Fruit fly (Drosophila melanogaster) Kc167 (cell line): Measurements from ENCODE around the gene CG9676.

Source experiments
- Myc ChIP-seq: fragments of >200 bp; optimal IDR thresholded peaks from 2 replicates; lab custom pipeline; 2017; ENCODE audit warnings: missing external identifiers
- Sin3A ChIP-seq: fragments of >200 bp; optimal IDR thresholded peaks from 2 replicates; lab custom pipeline; 2018; ENCODE audit warnings: missing external identifiers
- h ChIP-seq: fragments of >200 bp; optimal IDR thresholded peaks from 3 replicates; lab custom pipeline; 2018; ENCODE audit warnings: missing external identifiers
- insv ChIP-seq: fragments of >200 bp; optimal IDR thresholded peaks from 3 replicates; lab custom pipeline; 2018; ENCODE audit warnings: missing external identifiers
- psq ChIP-seq: fragments of >200 bp; optimal IDR thresholded peaks from 2 replicates; lab custom pipeline; 2017; ENCODE audit warnings: missing external identifiers
- ttk ChIP-seq: sonication (Bioruptor generic); optimal IDR thresholded peaks from 2 replicates; lab custom pipeline; 2017; ENCODE audit warnings: missing external identifiers

Gene CG9676

DNA sequence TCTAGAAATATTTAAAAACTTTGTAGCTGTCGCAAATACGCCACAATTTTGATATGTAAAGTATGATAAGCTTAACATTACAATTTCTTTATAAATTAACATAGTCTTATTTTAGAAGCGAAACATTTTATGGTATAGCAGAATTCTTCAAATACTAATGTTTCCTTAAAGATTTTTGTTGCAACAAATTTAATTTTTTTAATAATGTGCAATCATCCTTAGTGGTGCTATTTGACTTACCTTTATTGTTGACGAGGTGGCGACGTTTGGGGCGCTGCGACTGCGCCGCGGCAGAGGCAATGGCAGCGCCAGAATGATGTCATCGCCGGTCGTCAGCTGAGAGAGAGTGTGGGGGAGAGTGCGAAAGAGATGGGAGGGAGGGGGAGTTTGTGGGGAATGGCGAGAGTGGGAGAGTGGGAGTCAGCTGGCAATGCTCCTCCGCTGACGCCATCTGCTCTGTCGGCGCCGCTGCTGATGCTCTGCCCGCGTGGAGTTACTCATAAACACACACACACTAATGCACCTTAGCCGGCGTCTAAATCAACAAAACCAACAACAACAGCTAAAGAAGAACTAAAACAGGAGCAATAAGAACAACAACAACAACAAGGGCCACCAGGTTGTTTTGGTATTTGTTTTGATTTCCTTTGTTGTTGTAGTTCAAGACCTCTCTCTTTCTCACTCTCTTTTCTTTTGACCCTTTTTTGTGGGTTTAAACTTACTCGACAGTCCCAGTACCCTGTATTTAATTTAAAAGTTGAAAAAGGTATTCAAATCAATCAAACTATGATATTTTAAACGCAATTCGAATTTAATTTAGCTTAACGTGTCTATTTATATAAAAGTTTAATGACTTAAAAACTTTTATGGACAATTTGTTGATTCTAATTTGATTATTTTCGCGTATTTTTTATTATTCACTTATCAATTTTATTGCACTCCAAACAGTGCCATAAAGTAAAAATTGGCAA lies 23.5 kb upstream of the CG9676 start:
- TF ChIP-seq insv (lab: Kevin White, UChicago): no peak
- no peak for TF ChIP-seq h (lab: Kevin White, UChicago)
- no peak for TF ChIP-seq ttk (lab: Kevin White, UChicago)
- TF ChIP-seq psq (lab: Kevin White, UChicago): no peak
- no peak for TF ChIP-seq Myc (lab: Kevin White, UChicago)
- no peak for TF ChIP-seq Sin3A (lab: Kevin White, UChicago)

DNA sequence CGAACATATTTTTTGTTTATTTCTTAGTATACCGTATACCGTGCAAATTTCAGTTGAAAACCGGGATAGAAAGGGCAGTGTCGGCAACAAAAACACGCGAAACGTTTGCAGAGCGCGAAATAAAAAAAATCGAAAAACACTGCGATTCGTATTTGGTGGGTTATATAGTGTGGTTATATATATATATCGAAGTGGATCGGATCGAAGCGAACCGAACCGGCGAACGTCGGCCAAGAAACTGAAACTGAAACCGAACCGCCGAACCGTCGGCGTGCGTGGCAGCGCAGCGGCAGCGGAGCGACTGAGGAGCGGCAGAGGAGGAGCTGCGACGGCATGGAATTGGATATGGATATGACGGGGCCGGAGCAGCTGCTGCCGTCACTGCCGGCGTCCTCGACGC lies 21.2 kb upstream of the CG9676 start, which contains the start of the genes CG32572 and CG34325:
Gene CG32572 (plus strand): TSS at position 16 of the 400 bp plus-strand sequence.
Gene CG34325 (minus strand): TSS at position 244 of the 400 bp plus-strand sequence.
- no peak for TF ChIP-seq h (lab: Kevin White, UChicago)
- TF ChIP-seq ttk (lab: Kevin White, UChicago): no peak
- no peak for TF ChIP-seq insv (lab: Kevin White, UChicago)
- no peak for TF ChIP-seq psq (lab: Kevin White, UChicago)
- no peak for TF ChIP-seq Sin3A (lab: Kevin White, UChicago)
- no peak for TF ChIP-seq Myc (lab: Kevin White, UChicago)

dm6 chrX:16718169-16718723 lies 18.3 kb upstream of the CG9676 start:
- TF ChIP-seq ttk (lab: Kevin White, UChicago) (no peak), Myc (lab: Kevin White, UChicago) (no peak), insv (lab: Kevin White, UChicago) (no peak), h (lab: Kevin White, UChicago) (no peak), psq (lab: Kevin White, UChicago) (no peak), Sin3A (lab: Kevin White, UChicago) (no peak)

DNA sequence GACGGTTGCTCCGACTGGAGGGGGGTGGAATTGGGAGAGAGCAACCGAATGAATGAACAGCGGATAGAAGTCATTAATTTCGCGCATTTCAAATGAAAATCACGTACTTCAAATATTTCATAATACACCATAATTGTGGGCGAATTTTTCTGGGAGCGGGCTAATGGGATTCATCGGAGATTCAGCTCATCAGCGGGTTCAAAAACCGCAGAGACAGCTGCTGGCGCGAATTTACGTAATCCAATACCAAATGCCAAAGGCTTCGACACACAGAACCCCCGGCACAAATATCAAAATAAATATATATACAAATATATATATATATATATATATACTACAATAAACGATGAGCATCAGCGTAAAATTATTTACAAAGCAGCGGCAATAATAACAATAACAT lies 16.7 kb upstream of the CG9676 start:
- TF ChIP-seq Sin3A (lab: Kevin White, UChicago): no peak
- TF ChIP-seq insv (lab: Kevin White, UChicago): no peak
- no peak for TF ChIP-seq ttk (lab: Kevin White, UChicago)
- TF ChIP-seq psq (lab: Kevin White, UChicago): no peak
- no peak for TF ChIP-seq Myc (lab: Kevin White, UChicago)
- TF ChIP-seq h (lab: Kevin White, UChicago): no peak

DNA sequence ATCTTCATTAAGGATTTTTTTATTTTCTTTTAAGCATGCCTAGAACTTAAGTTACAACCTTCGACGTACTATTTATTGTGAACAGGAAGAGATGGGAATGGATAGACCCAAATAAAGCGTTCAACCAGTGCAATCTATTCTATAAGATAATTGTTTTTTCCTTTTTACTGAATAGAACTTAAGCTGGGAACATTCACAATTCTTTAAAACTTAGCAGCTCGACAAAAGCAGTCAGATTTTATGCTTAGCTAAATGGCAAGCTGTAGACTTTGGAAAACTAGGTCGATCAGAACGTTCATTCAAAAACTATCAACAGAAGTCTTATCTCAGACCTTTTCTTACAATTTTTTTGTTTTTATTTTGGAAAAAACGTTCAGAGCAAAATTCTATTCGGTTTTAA lies 11.0 kb upstream of the CG9676 start, which contains the start of gene CG13008:
Gene CG13008 (plus strand): TSS at position 301 of the 400 bp plus-strand sequence.
- TF ChIP-seq ttk (lab: Kevin White, UChicago) (no peak), psq (lab: Kevin White, UChicago) (no peak), Sin3A (lab: Kevin White, UChicago) (no peak)

dm6 chrX:16706774-16707173 lies 6.8 kb upstream of the CG9676 start, which contains the start of gene CG9672:
Gene CG9672, minus strand, starts transcription at chrX:16706874.
- no peak for TF ChIP-seq Sin3A (lab: Kevin White, UChicago)
- no peak for TF ChIP-seq ttk (lab: Kevin White, UChicago)
- TF ChIP-seq h (lab: Kevin White, UChicago): no peak
- no peak for TF ChIP-seq insv (lab: Kevin White, UChicago)
- TF ChIP-seq Myc (lab: Kevin White, UChicago): no peak
- TF ChIP-seq psq (lab: Kevin White, UChicago): no peak

dm6 chrX:16703747-16704146 lies 3.8 kb upstream of the CG9676 start, which contains the start of the genes CG9673 and CG4653:
Gene CG9673, minus strand, starts transcription at chrX:16703884.
Gene CG4653, plus strand, starts transcription at chrX:16704081.
- TF ChIP-seq Myc (lab: Kevin White, UChicago) (no peak), insv (lab: Kevin White, UChicago) (no peak), ttk (lab: Kevin White, UChicago) (no peak), Sin3A (lab: Kevin White, UChicago) (no peak), psq (lab: Kevin White, UChicago) (no peak), h (lab: Kevin White, UChicago) (no peak)

DNA sequence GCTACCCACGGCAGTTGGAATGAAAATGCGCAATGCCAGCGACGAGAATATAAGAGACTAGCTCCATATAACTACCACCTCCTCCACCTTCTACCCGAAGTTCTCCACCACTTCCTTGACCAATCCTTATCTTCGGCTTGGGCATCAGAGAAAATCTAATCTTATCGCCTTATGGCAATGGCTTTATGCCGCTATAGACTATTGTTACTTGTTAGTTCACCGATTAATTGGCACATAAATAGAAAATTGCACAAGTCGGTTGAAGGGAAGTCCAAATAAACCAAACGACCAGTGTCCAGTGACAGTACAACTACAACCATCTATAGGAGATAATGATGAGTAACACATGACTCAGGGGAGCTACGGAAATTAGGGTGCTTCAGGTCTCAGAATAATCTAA lies 2.0 kb upstream of the CG9676 start, which contains the start of gene sphe:
Gene sphe (minus strand): TSS at position 32 of the 400 bp plus-strand sequence.
- TF ChIP-seq h (lab: Kevin White, UChicago) (no peak), Sin3A (lab: Kevin White, UChicago) (no peak), insv (lab: Kevin White, UChicago) (no peak), psq (lab: Kevin White, UChicago) (no peak), ttk (lab: Kevin White, UChicago) (no peak), Myc (lab: Kevin White, UChicago) (no peak)

DNA sequence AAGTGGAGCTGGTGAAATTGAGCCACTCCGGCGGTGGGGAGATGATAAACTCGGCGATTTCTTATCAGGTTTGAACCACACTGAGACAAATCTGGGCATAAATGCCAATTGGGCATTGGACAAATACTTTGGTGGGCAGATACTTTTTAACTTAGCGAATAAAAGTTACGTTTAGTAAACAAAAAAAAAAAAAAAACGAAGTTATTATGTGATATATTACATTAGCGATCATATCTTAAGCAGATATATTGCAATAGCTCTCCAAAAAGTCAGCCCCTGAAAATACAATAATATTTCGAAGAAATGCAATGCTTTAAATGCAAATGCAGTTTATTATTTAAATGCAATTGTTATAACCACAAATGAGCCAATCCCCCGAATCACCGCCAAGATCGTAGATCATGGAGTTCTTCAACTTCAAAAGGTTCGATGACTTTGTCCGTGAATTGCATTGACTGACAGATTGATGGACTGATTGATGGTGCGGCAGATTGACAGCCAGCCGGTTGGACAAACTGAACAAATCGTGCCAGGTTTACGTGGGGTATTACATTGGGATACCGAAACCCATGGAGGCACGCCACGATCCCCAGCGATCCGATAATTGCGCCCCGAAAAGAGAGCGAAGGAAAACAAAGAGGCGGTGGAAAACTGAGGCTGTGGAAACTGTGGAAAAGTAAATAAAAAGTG lies 1.9 kb downstream of the CG9676 start:
- no peak for TF ChIP-seq insv (lab: Kevin White, UChicago)
- TF ChIP-seq Myc (lab: Kevin White, UChicago): no peak
- no peak for TF ChIP-seq psq (lab: Kevin White, UChicago)
- no peak for TF ChIP-seq ttk (lab: Kevin White, UChicago)
- no peak for TF ChIP-seq Sin3A (lab: Kevin White, UChicago)
- TF ChIP-seq h (lab: Kevin White, UChicago): no peak
